Worm (Caenorhabditis elegans) whole organism, mixed stage, embryonic: Measurements from ENCODE around the gene ugt-9.
"Not testable (repeated sequence)": the region's sequence is repeated elsewhere in the genome, so short reads cannot be mapped to it uniquely, and the experiment has no call there.

Experiments used
- M03D4.4 ChIP-seq: sonication (generic microtip); optimal IDR thresholded peaks from 2 replicates; lab custom pipeline; 2017; ENCODE audit warnings: mild to moderate bottlenecking, missing genetic modification characterization, missing compliant biosample characterization
- blmp-1 ChIP-seq: fragments of 150-350 bp; optimal IDR thresholded peaks from 2 replicates; lab custom pipeline; 2014; ENCODE audit warnings: missing biosample characterization, missing genetic modification characterization
- ceh-39 ChIP-seq: fragments of 150-350 bp; optimal IDR thresholded peaks from 2 replicates; lab custom pipeline; 2014; ENCODE audit warnings: missing biosample characterization, missing genetic modification characterization
- ceh-43 ChIP-seq: fragments of 200-800 bp; sonication (Bioruptor generic); optimal IDR thresholded peaks from 2 replicates; lab custom pipeline; 2018; ENCODE audit warnings: mild to moderate bottlenecking, missing genetic modification characterization, moderate library complexity, missing compliant biosample characterization
- ces-1 ChIP-seq: fragments of 150-350 bp; optimal IDR thresholded peaks from 2 replicates; lab custom pipeline; 2014; ENCODE audit warnings: missing biosample characterization, missing genetic modification reagents, missing genetic modification characterization
- cnd-1 ChIP-seq: fragments of 200-800 bp; sonication (Bioruptor generic); optimal IDR thresholded peaks from 2 replicates; lab custom pipeline; 2018; ENCODE audit warnings: mild to moderate bottlenecking, missing genetic modification characterization, missing compliant biosample characterization
- drap-1 ChIP-seq: fragments of 200-800 bp; sonication (Bioruptor generic); optimal IDR thresholded peaks from 3 replicates; lab custom pipeline; 2018; ENCODE audit warnings: mild to moderate bottlenecking, missing genetic modification characterization, missing compliant biosample characterization
- elt-1 ChIP-seq: sonication (generic microtip); optimal IDR thresholded peaks from 2 replicates; lab custom pipeline; 2017; ENCODE audit warnings: missing genetic modification characterization, mild to moderate bottlenecking, missing compliant biosample characterization, antibody characterized with exemption, moderate library complexity, borderline replicate concordance; ENCODE audit not compliant: insufficient read depth
- elt-3 ChIP-seq: fragments of 150-350 bp; optimal IDR thresholded peaks from 2 replicates; lab custom pipeline; 2014; ENCODE audit warnings: missing biosample characterization, missing genetic modification characterization
- flh-1 ChIP-seq: fragments of 200-800 bp; sonication (Bioruptor generic); optimal IDR thresholded peaks from 2 replicates; lab custom pipeline; 2018; ENCODE audit warnings: mild to moderate bottlenecking, missing genetic modification characterization, moderate library complexity, missing compliant biosample characterization
- ham-2 ChIP-seq: fragments of 200-800 bp; sonication (Bioruptor generic); optimal IDR thresholded peaks from 2 replicates; lab custom pipeline; 2018; ENCODE audit warnings: mild to moderate bottlenecking, missing genetic modification characterization, missing compliant biosample characterization
- hlh-1 ChIP-seq: fragments of 150-350 bp; optimal IDR thresholded peaks from 2 replicates; lab custom pipeline; 2014; ENCODE audit warnings: missing biosample characterization, missing genetic modification reagents, missing genetic modification characterization
- lin-13 ChIP-seq: fragments of 150-350 bp; optimal IDR thresholded peaks from 2 replicates; lab custom pipeline; 2014; ENCODE audit warnings: missing biosample characterization, missing genetic modification characterization
- lin-32 ChIP-seq: fragments of 200-800 bp; sonication (Bioruptor generic); optimal IDR thresholded peaks from 2 replicates; lab custom pipeline; 2018; ENCODE audit warnings: mild to moderate bottlenecking, missing genetic modification characterization, missing compliant biosample characterization
- lsy-2 ChIP-seq: fragments of 150-350 bp; optimal IDR thresholded peaks from 2 replicates; lab custom pipeline; 2014; ENCODE audit warnings: missing biosample characterization, missing genetic modification characterization
- mab-5 ChIP-seq: fragments of 150-350 bp; optimal IDR thresholded peaks from 2 replicates; lab custom pipeline; 2014; ENCODE audit warnings: missing biosample characterization, missing genetic modification characterization
- mep-1 ChIP-seq: fragments of 150-350 bp; optimal IDR thresholded peaks from 2 replicates; lab custom pipeline; 2017; ENCODE audit warnings: missing biosample characterization, missing genetic modification reagents, missing genetic modification characterization, inconsistent platforms
- mls-2 ChIP-seq: sonication (generic microtip); optimal IDR thresholded peaks from 2 replicates; lab custom pipeline; 2016; ENCODE audit warnings: mild to moderate bottlenecking, missing genetic modification characterization, moderate library complexity, missing compliant biosample characterization
- nhr-12 ChIP-seq: fragments of 150-350 bp; optimal IDR thresholded peaks from 2 replicates; lab custom pipeline; 2014; ENCODE audit warnings: missing biosample characterization, missing genetic modification characterization
- nhr-237 ChIP-seq: fragments of 150-350 bp; optimal IDR thresholded peaks from 2 replicates; lab custom pipeline; 2014; ENCODE audit warnings: missing biosample characterization, missing genetic modification characterization
- nhr-28 ChIP-seq: fragments of 150-350 bp; optimal IDR thresholded peaks from 2 replicates; lab custom pipeline; 2014; ENCODE audit warnings: missing biosample characterization, missing genetic modification characterization
- nhr-76 ChIP-seq: sonication (generic microtip); optimal IDR thresholded peaks from 2 replicates; lab custom pipeline; 2017; ENCODE audit warnings: missing biosample characterization, missing genetic modification characterization
- pha-4 ChIP-seq: fragments of 150-350 bp; optimal IDR thresholded peaks from 2 replicates; lab custom pipeline; 2018; ENCODE audit warnings: missing biosample characterization, missing genetic modification reagents, missing genetic modification characterization
- sem-2 ChIP-seq: fragments of 200-800 bp; sonication (Bioruptor generic); optimal IDR thresholded peaks from 2 replicates; lab custom pipeline; 2018; ENCODE audit warnings: mild to moderate bottlenecking, missing genetic modification characterization, missing compliant biosample characterization
- snpc-4 ChIP-seq: fragments of 150-350 bp; optimal IDR thresholded peaks from 2 replicates; lab custom pipeline; 2014; ENCODE audit warnings: missing biosample characterization, missing genetic modification characterization
- sptf-1 ChIP-seq: sonication (generic microtip); optimal IDR thresholded peaks from 2 replicates; lab custom pipeline; 2017; ENCODE audit warnings: mild to moderate bottlenecking, missing genetic modification characterization, moderate library complexity, missing compliant biosample characterization
- tbx-8 ChIP-seq: fragments of 200-800 bp; sonication (Bioruptor generic); optimal IDR thresholded peaks from 2 replicates; lab custom pipeline; 2018; ENCODE audit warnings: mild to moderate bottlenecking, missing genetic modification characterization, moderate library complexity, missing compliant biosample characterization
- unc-39 ChIP-seq: fragments of 150-350 bp; optimal IDR thresholded peaks from 2 replicates; lab custom pipeline; 2014; ENCODE audit warnings: missing biosample characterization, missing genetic modification characterization
- unc-62 ChIP-seq: fragments of 150-350 bp; optimal IDR thresholded peaks from 2 replicates; lab custom pipeline; 2014; ENCODE audit warnings: missing biosample characterization, missing genetic modification reagents, missing genetic modification characterization
- zip-8 ChIP-seq: fragments of 150-350 bp; optimal IDR thresholded peaks from 2 replicates; lab custom pipeline; 2014; ENCODE audit warnings: missing biosample characterization, missing genetic modification characterization
- ztf-11 ChIP-seq: fragments of 150-350 bp; optimal IDR thresholded peaks from 2 replicates; lab custom pipeline; 2014; ENCODE audit warnings: missing biosample characterization, missing genetic modification characterization

The ugt-9 gene

DNA sequence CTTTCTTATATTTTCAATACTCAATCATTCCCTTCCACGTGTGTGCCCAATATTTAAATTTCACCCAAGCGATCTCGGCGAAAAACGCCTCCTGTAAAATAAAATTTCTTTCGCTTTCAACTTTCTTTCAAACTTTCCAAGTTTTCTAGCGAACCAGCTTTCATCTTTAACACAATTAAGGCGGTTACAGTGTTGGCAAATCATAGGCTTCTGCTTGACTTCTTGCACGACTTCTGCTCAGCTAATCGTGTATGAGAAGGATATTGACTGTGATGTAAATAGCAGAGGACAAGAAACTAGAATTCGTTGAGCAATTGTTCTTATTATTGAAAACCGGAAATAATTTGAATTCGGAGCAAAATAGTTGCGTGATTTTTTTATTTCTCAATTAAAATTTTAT lies 4.5 kb upstream of the ugt-9 start:
- TF ChIP-seq drap-1 (GFP tag; lab: Kevin White, UChicago) = no peak
- no peak for TF ChIP-seq ham-2 (GFP tag; lab: Kevin White, UChicago)
- no peak for TF ChIP-seq nhr-76 (tag; lab: Kevin White, UChicago)
- TF ChIP-seq ceh-39 (tag; lab: Kevin White, UChicago) = no peak
- no peak for TF ChIP-seq nhr-237 (tag; lab: Kevin White, UChicago)
- TF ChIP-seq elt-1 = no peak
- no peak for TF ChIP-seq ces-1 (GFP tag; lab: Kevin White, UChicago)
- TF ChIP-seq mls-2 = no peak
- TF ChIP-seq pha-4 (tag; lab: Kevin White, UChicago) = no peak
- TF ChIP-seq snpc-4 (tag; lab: Kevin White, UChicago) = no peak
- TF ChIP-seq, all 35 proteins: peak for 0

DNA sequence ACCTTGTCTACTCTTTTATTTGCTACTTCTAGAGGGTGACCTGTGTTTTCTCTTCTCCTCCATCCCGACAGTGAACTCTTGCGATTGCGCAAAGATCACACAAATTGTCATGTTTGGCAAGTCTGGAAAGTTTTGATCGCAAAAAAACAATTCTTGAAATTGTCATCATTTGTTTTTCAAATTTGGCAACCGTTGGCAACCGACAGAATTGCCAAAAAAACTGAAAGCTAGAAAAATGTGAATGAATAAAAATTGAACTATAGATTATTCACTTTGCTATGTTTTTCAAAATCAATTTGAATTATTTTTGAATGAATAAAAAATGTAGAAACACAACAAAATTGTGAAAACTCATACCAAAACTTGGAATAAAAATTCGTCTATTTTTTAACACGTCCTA lies 877 bp upstream of the ugt-9 start, which contains the start of gene ugt-11:
Gene ugt-11 (minus strand): TSS at position 101 of the 400 bp plus-strand sequence.
- TF ChIP-seq cnd-1 (tag; lab: Kevin White, UChicago) = no peak
- no peak for TF ChIP-seq snpc-4 (tag; lab: Kevin White, UChicago)
- no peak for TF ChIP-seq mep-1 (tag; lab: Kevin White, UChicago)
- no peak for TF ChIP-seq zip-8 (tag; lab: Kevin White, UChicago)
- no peak for TF ChIP-seq drap-1 (GFP tag; lab: Kevin White, UChicago)
- no peak for TF ChIP-seq unc-62
- TF ChIP-seq ztf-11 (tag; lab: Kevin White, UChicago) = no peak
- no peak for TF ChIP-seq M03D4.4
- TF ChIP-seq nhr-28 (tag; lab: Kevin White, UChicago) = no peak
- TF ChIP-seq tbx-8 (GFP tag; lab: Kevin White, UChicago) = no peak
- no peak for TF ChIP-seq blmp-1
- TF ChIP-seq elt-1 = no peak
- no peak for TF ChIP-seq ces-1 (GFP tag; lab: Kevin White, UChicago)
- TF ChIP-seq sem-2 (GFP tag; lab: Kevin White, UChicago) = no peak
- TF ChIP-seq, all 35 proteins: peak for 0

- not testable (repeated sequence) for TF ChIP-seq flh-1; ceh-39 (tag; lab: Kevin White, UChicago); mls-2
These were observed 4.2 kb downstream of the ugt-9 start, which contains the start of gene ugt-10 for ce11 chrV:4900020-4900419. Gene ugt-10 (minus strand): TSS chrV:4900120.

ce11 chrV:4901074-4901473 lies 5.2 kb downstream of the ugt-9 start, which contains the start of gene ugt-67:
Gene ugt-67 (plus strand): TSS chrV:4901374.
- TF ChIP-seq cnd-1 (tag; lab: Kevin White, UChicago) (no peak), nhr-12 (tag; lab: Kevin White, UChicago) (no peak), drap-1 (GFP tag; lab: Kevin White, UChicago) (no peak), lin-32 (GFP tag; lab: Kevin White, UChicago) (no peak), lsy-2 (no peak), nhr-28 (tag; lab: Kevin White, UChicago) (no peak), hlh-1 (tag; lab: Kevin White, UChicago) (no peak), pha-4 (tag; lab: Kevin White, UChicago) (no peak), lin-13 (tag; lab: Kevin White, UChicago) (no peak), blmp-1 (no peak), elt-3 (no peak), unc-39 (tag; lab: Kevin White, UChicago) (no peak), mep-1 (tag; lab: Kevin White, UChicago) (no peak), M03D4.4 (no peak), mab-5 (tag; lab: Kevin White, UChicago) (no peak), ham-2 (GFP tag; lab: Kevin White, UChicago) (no peak)

ce11 chrV:4903696-4904095 lies 7.8 kb downstream of the ugt-9 start, which contains the start of gene ugt-8:
Gene ugt-8 (plus strand): TSS chrV:4903930.
- TF ChIP-seq pha-4 (tag; lab: Kevin White, UChicago) = no peak
- no peak for TF ChIP-seq ceh-39 (tag; lab: Kevin White, UChicago)
- TF ChIP-seq flh-1 = no peak
- no peak for TF ChIP-seq elt-1
- TF ChIP-seq lin-13 (tag; lab: Kevin White, UChicago) = no peak
- TF ChIP-seq ztf-11 (tag; lab: Kevin White, UChicago) = no peak
- TF ChIP-seq nhr-28 (tag; lab: Kevin White, UChicago) = no peak
- no peak for TF ChIP-seq unc-62
- no peak for TF ChIP-seq sptf-1 (tag; lab: Kevin White, UChicago)
- TF ChIP-seq mep-1 (tag; lab: Kevin White, UChicago) = no peak
- TF ChIP-seq ceh-43 = no peak
- TF ChIP-seq elt-3 = no peak
- no peak for TF ChIP-seq blmp-1
- TF ChIP-seq zip-8 (tag; lab: Kevin White, UChicago) = no peak
- TF ChIP-seq, all 35 proteins: peak for 0
